Fruit fly (Drosophila melanogaster): ENCODE measurements around the gene CG18094.

- no peak for TF ChIP-seq Sox15 (GFP tag; optimal IDR thresholded peaks at IDR 0.05)
- TF ChIP-seq Eip93F (GFP tag; optimal IDR thresholded peaks at IDR 0.05) = no peak
- no peak for TF ChIP-seq esn (GFP tag; optimal IDR thresholded peaks at IDR 0.05)
- TF ChIP-seq OdsH (GFP tag; optimal IDR thresholded peaks at IDR 0.05) = no peak
- TF ChIP-seq CG31627 (GFP tag; optimal IDR thresholded peaks at IDR 0.05) = no peak
- no peak for TF ChIP-seq CG8632 (GFP tag; optimal IDR thresholded peaks at IDR 0.05)
- no peak for TF ChIP-seq dac (GFP tag; optimal IDR thresholded peaks at IDR 0.05)
- no peak for TF ChIP-seq dsx (GFP tag; optimal IDR thresholded peaks at IDR 0.05; ENCODE audit: poor library complexity, severe bottlenecking)
Observed at dm6 chr2L:19497983-19498382, 7.9 kb downstream of the CG18094 start, which contains the start of gene Top3alpha.
